Fruit fly (Drosophila melanogaster) whole organism, prepupa: ENCODE data around the gene DAAM.

Source experiments
- CG8119 ChIP-seq: fragments of 200-800 bp; sonication (Bioruptor generic); IDR thresholded peaks from 3 replicates; pipeline ENCODE4 v1.3.6; 2022; ENCODE audit warnings: missing biosample characterization, missing genetic modification characterization
- dac ChIP-seq: fragments of 200-800 bp; sonication (Bioruptor generic); optimal IDR thresholded peaks from 2 replicates; lab custom pipeline; 2017; ENCODE audit warnings: missing biosample characterization, mild to moderate bottlenecking, missing genetic modification characterization
- dsx ChIP-seq: fragments of 200-800 bp; optimal IDR thresholded peaks from 3 replicates; lab custom pipeline; 2019; ENCODE audit warnings: missing biosample characterization, mild to moderate bottlenecking, missing genetic modification characterization, moderate library complexity; ENCODE audit not compliant: poor library complexity, severe bottlenecking
- net ChIP-seq: fragments of 200-800 bp; sonication (Bioruptor generic); optimal IDR thresholded peaks from 3 replicates; lab custom pipeline; 2016; ENCODE audit warnings: missing biosample characterization, missing genetic modification characterization
- pdm3 ChIP-seq: fragments of 200-800 bp; sonication (Bioruptor generic); optimal IDR thresholded peaks from 3 replicates; lab custom pipeline; 2016; ENCODE audit warnings: missing biosample characterization, missing genetic modification characterization
- vri ChIP-seq: fragments of 200-800 bp; sonication (Bioruptor generic); optimal IDR thresholded peaks from 3 replicates; lab custom pipeline; 2016; ENCODE audit warnings: missing biosample characterization, mild to moderate bottlenecking, missing genetic modification characterization

DAAM gene

DNA sequence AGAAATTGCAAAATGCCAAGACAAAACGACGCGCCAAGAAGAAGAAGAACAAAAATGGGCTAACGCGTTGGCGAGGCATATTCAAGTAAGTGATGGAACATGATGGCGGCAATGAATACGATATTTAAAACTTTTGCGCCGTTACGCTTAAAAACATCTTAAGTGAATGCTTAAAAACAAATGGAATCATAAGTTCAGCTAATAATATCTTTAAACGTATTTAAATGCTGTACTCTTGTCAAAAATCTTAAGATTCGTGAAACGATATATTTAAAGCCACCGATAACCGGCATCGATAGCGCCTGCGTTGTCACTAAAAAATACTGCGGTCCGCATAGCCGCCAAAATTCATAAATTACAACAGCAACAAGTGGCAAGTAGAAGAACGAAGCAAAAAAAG, 82.3 kb downstream of the DAAM start, which contains the start of gene CG11403 (continued):
- TF ChIP-seq dsx (GFP tag; lab: Kevin White, UChicago) = no peak
- TF ChIP-seq vri (GFP tag; lab: Kevin White, UChicago) = no peak
- no peak for TF ChIP-seq pdm3
- no peak for TF ChIP-seq net (GFP tag; lab: Kevin White, UChicago)
- TF ChIP-seq CG8119 (GFP tag; lab: Robert Waterston, UW) = no peak
- no peak for TF ChIP-seq dac (GFP tag; lab: Kevin White, UChicago)
